Fruit fly (Drosophila melanogaster): ENCODE measurements around the gene CPT2.

CPT2 gene

dm6 chr3L:3017156-3017555, 36.3 kb downstream of the CPT2 start, which contains the start of gene CG32487:
TSS of gene CG32487 (minus strand) at chr3L:3017256.
- TF ChIP-seq cg (GFP tag; optimal IDR thresholded peaks at IDR 0.05) (no peak), zen (tag; optimal IDR thresholded peaks at IDR 0.05) (no peak), Antp (GFP tag; optimal IDR thresholded peaks at IDR 0.05) (no peak), mirr (GFP tag; optimal IDR thresholded peaks at IDR 0.05) (no peak), CoRest (tag; optimal IDR thresholded peaks at IDR 0.05) (no peak), CG11560 (tag; IDR thresholded peaks at IDR 0.05) (no peak), CG18599 (GFP tag; optimal IDR thresholded peaks at IDR 0.05) (no peak), CG2712 (tag; optimal IDR thresholded peaks at IDR 0.05) (no peak), CG10267 (tag; optimal IDR thresholded peaks at IDR 0.05) (no peak), CG30403 (GFP tag; optimal IDR thresholded peaks at IDR 0.05) (no peak), Deaf1 (tag; optimal IDR thresholded peaks at IDR 0.05) (no peak)

- no peak for TF ChIP-seq CG17568 (GFP tag; optimal IDR thresholded peaks at IDR 0.05)
- TF ChIP-seq Ssrp (tag; optimal IDR thresholded peaks at IDR 0.05) = no peak
- TF ChIP-seq dm (GFP tag; optimal IDR thresholded peaks at IDR 0.05) = no peak
- TF ChIP-seq Ets65A (GFP tag) = peak; percentile 31
Measured at dm6 chr3L:3026421-3026820, 45.6 kb downstream of the CPT2 start, which contains the start of gene aly. TSS of gene aly (minus strand) at chr3L:3026521.
